Worm (Caenorhabditis elegans): Measurements from ENCODE around the gene srj-4.

ce11 chrV:12162220-12162619 is 786 bp upstream of the srj-4 start, which contains the start of gene C27A7.5:
- TF ChIP-seq med-1 (GFP tag; optimal IDR thresholded peaks at IDR 0.05; ENCODE audit: insufficient read depth), result no peak
- TF ChIP-seq cog-1 (tag; optimal IDR thresholded peaks at IDR 0.05), result no peak
- TF ChIP-seq flt-1 (GFP tag; IDR thresholded peaks at IDR 0.05), result no peak
- no peak for TF ChIP-seq klf-2 (GFP tag; conservative IDR thresholded peaks at IDR 0.05)

All from whole organism, midembryonic.